Worm (Caenorhabditis elegans) whole organism, L1 larva: Measurements from ENCODE around the gene csb-1.

Experiments
- dpl-1 ChIP-seq, 3 experiments: fragments of 150-350 bp in 2 of 3; sonication (generic microtip) in 1 of 3; optimal IDR thresholded peaks; 2 replicates each; lab custom pipeline; 2014 to 2017; ENCODE audit warnings: missing biosample characterization in 3 of 3, missing genetic modification characterization in 3 of 3, missing genetic modification reagents in 3 of 3
- dsc-1 ChIP-seq: sonication (generic microtip); optimal IDR thresholded peaks from 2 replicates; lab custom pipeline; 2016; ENCODE audit warnings: mild to moderate bottlenecking, missing genetic modification characterization, missing compliant biosample characterization
- egl-13 ChIP-seq: sonication (generic microtip); optimal IDR thresholded peaks from 2 replicates; lab custom pipeline; 2016; ENCODE audit warnings: missing genotype, missing genetic modification reagents, missing genetic modification characterization, missing compliant biosample characterization
- elt-2 ChIP-seq: sonication (generic microtip); optimal IDR thresholded peaks from 2 replicates; lab custom pipeline; 2016; ENCODE audit warnings: missing genetic modification characterization, mild to moderate bottlenecking, inconsistent platforms, missing compliant biosample characterization, missing genetic modification reagents
- fkh-10 ChIP-seq: sonication (generic microtip); optimal IDR thresholded peaks from 2 replicates; lab custom pipeline; 2017; ENCODE audit warnings: missing biosample characterization, missing genetic modification reagents, missing genetic modification characterization
- fos-1 ChIP-seq: fragments of 150-350 bp; optimal IDR thresholded peaks from 2 replicates; lab custom pipeline; 2014; ENCODE audit warnings: missing biosample characterization, missing genetic modification characterization
- lin-15B ChIP-seq: fragments of 150-350 bp; sonication (generic microtip); optimal IDR thresholded peaks from 3 replicates; lab custom pipeline; 2014; ENCODE audit warnings: missing biosample characterization, missing genetic modification characterization
- lin-39 ChIP-seq: fragments of 150-350 bp; optimal IDR thresholded peaks from 2 replicates; lab custom pipeline; 2014; ENCODE audit warnings: missing biosample characterization, missing genetic modification reagents, missing genetic modification characterization
- nhr-20 ChIP-seq: sonication (generic microtip); optimal IDR thresholded peaks from 2 replicates; lab custom pipeline; 2016; ENCODE audit warnings: mild to moderate bottlenecking, missing genetic modification characterization, missing compliant biosample characterization
- nhr-47 ChIP-seq: sonication (generic microtip); optimal IDR thresholded peaks from 2 replicates; lab custom pipeline; 2016; ENCODE audit warnings: mild to moderate bottlenecking, missing genetic modification characterization, moderate library complexity, missing compliant biosample characterization
- nhr-85 ChIP-seq: sonication (generic microtip); peaks from one replicate; lab custom pipeline; 2016; ENCODE audit warnings: missing genetic modification characterization, inconsistent platforms, missing compliant biosample characterization
- rnt-1 ChIP-seq: sonication (generic microtip); optimal IDR thresholded peaks from 2 replicates; lab custom pipeline; 2016; ENCODE audit warnings: mild to moderate bottlenecking, missing genetic modification characterization, moderate library complexity, missing compliant biosample characterization
- sup-37 ChIP-seq: fragments of 200-800 bp; sonication (Bioruptor generic); optimal IDR thresholded peaks from 2 replicates; lab custom pipeline; 2018; ENCODE audit warnings: mild to moderate bottlenecking, missing genetic modification characterization, missing compliant biosample characterization
- unc-30 ChIP-seq: sonication (generic microtip); optimal IDR thresholded peaks from 2 replicates; lab custom pipeline; 2017; ENCODE audit warnings: missing biosample characterization, missing genetic modification characterization
- unc-98 ChIP-seq: fragments of 200-800 bp; sonication (Bioruptor generic); IDR thresholded peaks from 2 replicates; pipeline ENCODE4 v1.3.6; 2022; ENCODE audit warnings: missing genetic modification characterization, missing compliant biosample characterization

Gene csb-1

ce11 chrX:15811341-15811740 is 54.4 kb downstream of the csb-1 start:
- TF ChIP-seq rnt-1 (tag; lab: Kevin White, UChicago), result no peak
- TF ChIP-seq sup-37 (GFP tag; lab: Kevin White, UChicago), result no peak
- no peak for TF ChIP-seq dpl-1 (GFP tag; optimal IDR thresholded peaks at IDR 0.05; lab: Kevin White, UChicago)
- no peak for TF ChIP-seq nhr-47 (tag; lab: Kevin White, UChicago)
- no peak for TF ChIP-seq nhr-20 (tag; lab: Kevin White, UChicago)
- TF ChIP-seq elt-2, result no peak
- TF ChIP-seq nhr-85 (tag; lab: Kevin White, UChicago), result no peak
- TF ChIP-seq unc-30 (tag; lab: Kevin White, UChicago), result no peak
- no peak for TF ChIP-seq fkh-10 (GFP tag; lab: Kevin White, UChicago)
- TF ChIP-seq lin-39, result no peak
- no peak for TF ChIP-seq lin-15B (tag; lab: Kevin White, UChicago)
- no peak for TF ChIP-seq unc-98 (GFP tag; lab: Robert Waterston, UW)
- TF ChIP-seq dsc-1 (tag; lab: Kevin White, UChicago), result no peak
- TF ChIP-seq egl-13, result no peak
- TF ChIP-seq fos-1 (tag; lab: Kevin White, UChicago), result no peak
